Worm (Caenorhabditis elegans) whole organism, late embryonic: ENCODE data around the gene R11F4.1.

Experiments
- C08G9.2 ChIP-seq: sonication (generic microtip); optimal IDR thresholded peaks from 2 replicates; lab custom pipeline; 2016; ENCODE audit warnings: mild to moderate bottlenecking, missing genetic modification characterization, moderate library complexity, missing compliant biosample characterization
- C38D4.7 ChIP-seq: fragments of 200-800 bp; sonication (Bioruptor generic); optimal IDR thresholded peaks from 2 replicates; lab custom pipeline; 2018; ENCODE audit warnings: mild to moderate bottlenecking, missing genetic modification characterization, moderate library complexity, missing compliant biosample characterization
- F13H6.1 ChIP-seq: sonication (generic microtip); optimal IDR thresholded peaks from 2 replicates; lab custom pipeline; 2016; ENCODE audit warnings: missing genetic modification characterization, missing compliant biosample characterization
- K09A11.1 ChIP-seq: sonication (generic microtip); optimal IDR thresholded peaks from 2 replicates; lab custom pipeline; 2017; ENCODE audit warnings: antibody characterized with exemption, mild to moderate bottlenecking, missing genetic modification characterization, missing compliant biosample characterization; ENCODE audit not compliant: insufficient read depth
- ahr-1 ChIP-seq: sonication (generic microtip); optimal IDR thresholded peaks from 2 replicates; lab custom pipeline; 2016; ENCODE audit warnings: missing genetic modification characterization, missing compliant biosample characterization
- ama-1 ChIP-seq: fragments of 150-350 bp; optimal IDR thresholded peaks from 2 replicates; lab custom pipeline; 2014
- ceh-18 ChIP-seq: sonication (generic microtip); optimal IDR thresholded peaks from 2 replicates; lab custom pipeline; 2016; ENCODE audit warnings: missing genetic modification characterization, missing compliant biosample characterization
- ceh-19 ChIP-seq: fragments of 200-800 bp; sonication (Bioruptor generic); optimal IDR thresholded peaks from 2 replicates; lab custom pipeline; 2018; ENCODE audit warnings: mild to moderate bottlenecking, missing genetic modification characterization, missing compliant biosample characterization
- ceh-2 ChIP-seq: sonication (generic microtip); optimal IDR thresholded peaks from 2 replicates; lab custom pipeline; 2016; ENCODE audit warnings: missing genotype, missing genetic modification characterization, missing compliant biosample characterization
- ceh-22 ChIP-seq: sonication (generic microtip); optimal IDR thresholded peaks from 2 replicates; lab custom pipeline; 2017; ENCODE audit warnings: missing biosample characterization, missing genetic modification characterization
- ceh-30 ChIP-seq: fragments of 150-350 bp; optimal IDR thresholded peaks from 2 replicates; lab custom pipeline; 2014; ENCODE audit warnings: missing biosample characterization, missing genetic modification characterization
- ceh-31 ChIP-seq: sonication (generic microtip); optimal IDR thresholded peaks from 2 replicates; lab custom pipeline; 2016; ENCODE audit warnings: missing genetic modification characterization, missing compliant biosample characterization
- ceh-48 ChIP-seq: sonication (generic microtip); optimal IDR thresholded peaks from 2 replicates; lab custom pipeline; 2016; ENCODE audit warnings: missing genetic modification characterization, inconsistent platforms, missing compliant biosample characterization
- ceh-9 ChIP-seq: sonication (generic microtip); optimal IDR thresholded peaks from 2 replicates; lab custom pipeline; 2016; ENCODE audit warnings: mild to moderate bottlenecking, missing genetic modification characterization, inconsistent platforms, missing compliant biosample characterization
- dmd-4 ChIP-seq: sonication (generic microtip); optimal IDR thresholded peaks from 2 replicates; lab custom pipeline; 2016; ENCODE audit warnings: borderline replicate concordance, missing genetic modification characterization, missing compliant biosample characterization
- elt-2 ChIP-seq: sonication (generic microtip); optimal IDR thresholded peaks from 2 replicates; lab custom pipeline; 2016; ENCODE audit warnings: missing genetic modification reagents, missing genetic modification characterization, missing compliant biosample characterization
- elt-4 ChIP-seq: sonication (generic microtip); optimal IDR thresholded peaks from 2 replicates; lab custom pipeline; 2016; ENCODE audit warnings: missing genetic modification characterization, missing compliant biosample characterization
- fax-1 ChIP-seq: sonication (generic microtip); optimal IDR thresholded peaks from 2 replicates; lab custom pipeline; 2016; ENCODE audit warnings: missing genotype, missing genetic modification characterization, missing compliant biosample characterization
- fkh-6 ChIP-seq: sonication (generic microtip); optimal IDR thresholded peaks from 2 replicates; lab custom pipeline; 2016; ENCODE audit warnings: missing genetic modification characterization, missing compliant biosample characterization
- hlh-13 ChIP-seq: fragments of 200-800 bp; sonication (Bioruptor generic); optimal IDR thresholded peaks from 2 replicates; lab custom pipeline; 2018; ENCODE audit warnings: mild to moderate bottlenecking, missing genetic modification characterization, missing compliant biosample characterization
- hlh-15 ChIP-seq: sonication (generic microtip); optimal IDR thresholded peaks from 2 replicates; lab custom pipeline; 2016; ENCODE audit warnings: missing genetic modification characterization, missing compliant biosample characterization
- hlh-8 ChIP-seq: sonication (generic microtip); optimal IDR thresholded peaks from 2 replicates; lab custom pipeline; 2016; ENCODE audit warnings: missing genotype, missing genetic modification characterization, missing compliant biosample characterization
- lim-6 ChIP-seq: sonication (generic microtip); optimal IDR thresholded peaks from 2 replicates; lab custom pipeline; 2016; ENCODE audit warnings: missing genetic modification characterization, missing compliant biosample characterization
- mec-3 ChIP-seq: sonication (generic microtip); optimal IDR thresholded peaks from 2 replicates; lab custom pipeline; 2016; ENCODE audit warnings: borderline replicate concordance, missing genetic modification characterization, missing compliant biosample characterization
- nfya-1 ChIP-seq: sonication (generic microtip); optimal IDR thresholded peaks from 2 replicates; lab custom pipeline; 2017; ENCODE audit warnings: missing genetic modification characterization, mild to moderate bottlenecking, missing compliant biosample characterization, antibody characterized with exemption, moderate library complexity
- nhr-232 ChIP-seq: sonication (generic microtip); optimal IDR thresholded peaks from 2 replicates; lab custom pipeline; 2016; ENCODE audit warnings: missing genetic modification characterization, missing compliant biosample characterization
- pat-9 ChIP-seq: fragments of 200-800 bp; sonication (Bioruptor generic); optimal IDR thresholded peaks from 2 replicates; lab custom pipeline; 2018; ENCODE audit warnings: mild to moderate bottlenecking, missing genetic modification characterization, moderate library complexity, missing compliant biosample characterization
- pax-1 ChIP-seq: fragments of 150-350 bp; optimal IDR thresholded peaks from 2 replicates; lab custom pipeline; 2014; ENCODE audit warnings: missing biosample characterization, missing genetic modification characterization
- pha-2 ChIP-seq: sonication (generic microtip); optimal IDR thresholded peaks from 2 replicates; lab custom pipeline; 2017; ENCODE audit warnings: mild to moderate bottlenecking, missing genetic modification characterization, missing compliant biosample characterization
- pha-4 ChIP-seq: fragments of 150-350 bp; optimal IDR thresholded peaks from 2 replicates; lab custom pipeline; 2018; ENCODE audit warnings: missing biosample characterization, missing genetic modification reagents, missing genetic modification characterization
- pqm-1 ChIP-seq: sonication (generic microtip); optimal IDR thresholded peaks from 2 replicates; lab custom pipeline; 2016; ENCODE audit warnings: missing genetic modification characterization, missing compliant biosample characterization
- ref-2 ChIP-seq: sonication (generic microtip); optimal IDR thresholded peaks from 2 replicates; lab custom pipeline; 2016; ENCODE audit warnings: missing genetic modification characterization, missing compliant biosample characterization
- rnt-1 ChIP-seq: sonication (generic microtip); optimal IDR thresholded peaks from 2 replicates; lab custom pipeline; 2016; ENCODE audit warnings: missing genetic modification characterization, missing compliant biosample characterization
- tbx-7 ChIP-seq: sonication (generic microtip); optimal IDR thresholded peaks from 2 replicates; lab custom pipeline; 2016; ENCODE audit warnings: missing genotype, missing genetic modification characterization, missing compliant biosample characterization
- ttx-3 ChIP-seq: sonication (generic microtip); optimal IDR thresholded peaks from 2 replicates; lab custom pipeline; 2016; ENCODE audit warnings: missing genetic modification reagents, missing genetic modification characterization, missing compliant biosample characterization
- unc-3 ChIP-seq, 2 experiments: fragments of 200-800 bp in 1 of 2; sonication (Bioruptor generic) in 1 of 2; sonication (generic microtip) in 1 of 2; conservative IDR thresholded peaks in 1 of 2; optimal IDR thresholded peaks in 1 of 2; 2 replicates each; pipeline versions ENCODE4 v1.3.6 to Lab custom; 2016 to 2022; ENCODE audit warnings: missing compliant biosample characterization in 2 of 2, missing genetic modification characterization in 2 of 2, missing genetic modification reagents in 1 of 2
- unc-55 ChIP-seq: sonication (generic microtip); optimal IDR thresholded peaks from 2 replicates; lab custom pipeline; 2017; ENCODE audit warnings: missing biosample characterization, missing genetic modification reagents, missing genetic modification characterization
- ztf-16 ChIP-seq: sonication (generic microtip); optimal IDR thresholded peaks from 2 replicates; lab custom pipeline; 2017; ENCODE audit warnings: missing genetic modification characterization, missing compliant biosample characterization

Gene R11F4.1

ce11 chrII:4098759-4099158 is 7.0 kb downstream of the R11F4.1 start:
- TF ChIP-seq ref-2 (tag; lab: Kevin White, UChicago) (peak; percentile 63), pax-1 (tag; lab: Kevin White, UChicago) (no peak), pha-4 (no peak), ceh-48 (tag; lab: Kevin White, UChicago) (no peak), nhr-232 (tag; lab: Kevin White, UChicago) (no peak), ceh-30 (no peak), dmd-4 (no peak), pha-2 (tag; lab: Kevin White, UChicago) (no peak), ahr-1 (no peak), C38D4.7 (no peak), unc-3 (GFP tag; conservative IDR thresholded peaks at IDR 0.05; lab: Robert Waterston, UW) (no peak), unc-3 (tag; optimal IDR thresholded peaks at IDR 0.05; lab: Kevin White, UChicago) (no peak), ama-1 (no peak), hlh-8 (tag; lab: Kevin White, UChicago) (no peak), fkh-6 (tag; lab: Kevin White, UChicago) (no peak), C08G9.2 (no peak), fax-1 (tag; lab: Kevin White, UChicago) (no peak), ceh-2 (tag; lab: Kevin White, UChicago) (no peak), F13H6.1 (tag; lab: Kevin White, UChicago) (no peak), unc-55 (GFP tag; lab: Kevin White, UChicago) (peak; percentile 4), nfya-1 (tag; lab: Kevin White, UChicago) (no peak), pqm-1 (no peak), ttx-3 (tag; lab: Kevin White, UChicago) (no peak), pat-9 (tag; lab: Kevin White, UChicago) (no peak), ztf-16 (tag; lab: Kevin White, UChicago) (no peak), ceh-9 (tag; lab: Kevin White, UChicago) (no peak), rnt-1 (tag; lab: Kevin White, UChicago) (peak; percentile 17), ceh-31 (tag; lab: Kevin White, UChicago) (peak; percentile 20)

ce11 chrII:4100485-4100884 is 8.8 kb downstream of the R11F4.1 start, which contains the start of gene rhgf-2:
Gene rhgf-2 (plus strand): TSS chrII:4100785.
- TF ChIP-seq elt-4 (tag; lab: Kevin White, UChicago): no peak
- no peak for TF ChIP-seq ceh-48 (tag; lab: Kevin White, UChicago)
- no peak for TF ChIP-seq mec-3 (tag; lab: Kevin White, UChicago)
- no peak for TF ChIP-seq tbx-7
- TF ChIP-seq K09A11.1 (tag; lab: Kevin White, UChicago): no peak
- no peak for TF ChIP-seq pqm-1
- TF ChIP-seq ceh-2 (tag; lab: Kevin White, UChicago): no peak
- no peak for TF ChIP-seq ceh-31 (tag; lab: Kevin White, UChicago)
- no peak for TF ChIP-seq lim-6 (tag; lab: Kevin White, UChicago)
- TF ChIP-seq hlh-15 (tag; lab: Kevin White, UChicago): no peak
- no peak for TF ChIP-seq ceh-18 (tag; lab: Kevin White, UChicago)
- no peak for TF ChIP-seq nhr-232 (tag; lab: Kevin White, UChicago)
- TF ChIP-seq pat-9 (tag; lab: Kevin White, UChicago): no peak
- no peak for TF ChIP-seq dmd-4
- TF ChIP-seq elt-2: no peak
- no peak for TF ChIP-seq ceh-22 (tag; lab: Kevin White, UChicago)

ce11 chrII:4102723-4103122 is 11.0 kb downstream of the R11F4.1 start:
- TF ChIP-seq hlh-13 (GFP tag; lab: Kevin White, UChicago) (no peak), ceh-19 (GFP tag; lab: Kevin White, UChicago) (no peak), ahr-1 (no peak), tbx-7 (no peak)
